Fruit fly (Drosophila melanogaster) whole organism, pupa: ENCODE data around the gene ALiX.

Experiments used
- CG10348 ChIP-seq: fragments of 200-800 bp; sonication (Bioruptor generic); IDR thresholded peaks from 2 replicates; pipeline ENCODE4 v1.3.6; 2022; ENCODE audit warnings: missing biosample characterization, missing genetic modification characterization
- CG12605 ChIP-seq: fragments of 200-800 bp; sonication (Bioruptor generic); IDR thresholded peaks from 2 replicates; pipeline ENCODE4 v1.3.6; 2022; ENCODE audit warnings: missing biosample characterization, missing genetic modification characterization
- CG13204 ChIP-seq: fragments of 200-800 bp; sonication (Bioruptor generic); optimal IDR thresholded peaks from 2 replicates; lab custom pipeline; 2018; ENCODE audit warnings: missing biosample characterization, mild to moderate bottlenecking, missing genetic modification characterization, moderate library complexity
- CG14655 ChIP-seq: fragments of 200-800 bp; sonication (Bioruptor generic); optimal IDR thresholded peaks from 3 replicates; lab custom pipeline; 2017; ENCODE audit warnings: mild to moderate bottlenecking, missing biosample characterization, missing genetic modification reagents, missing genetic modification characterization
- CG15710 ChIP-seq: fragments of 200-800 bp; sonication (Bioruptor generic); optimal IDR thresholded peaks from 2 replicates; lab custom pipeline; 2018; ENCODE audit warnings: missing biosample characterization, mild to moderate bottlenecking, missing genetic modification characterization, moderate library complexity
- CG17806 ChIP-seq: fragments of 200-800 bp; sonication (Bioruptor generic); optimal IDR thresholded peaks from 2 replicates; lab custom pipeline; 2018; ENCODE audit warnings: missing biosample characterization, mild to moderate bottlenecking, missing genetic modification characterization, moderate library complexity
- CG32121 ChIP-seq: fragments of 200-800 bp; sonication (Bioruptor generic); IDR thresholded peaks from 2 replicates; pipeline ENCODE4 v1.3.6; 2022; ENCODE audit warnings: missing biosample characterization, missing genetic modification characterization
- CG34367 ChIP-seq: fragments of 200-800 bp; sonication (Bioruptor generic); optimal IDR thresholded peaks from 2 replicates; lab custom pipeline; 2018; ENCODE audit warnings: missing biosample characterization, mild to moderate bottlenecking, missing genetic modification characterization
- CG4496 ChIP-seq: fragments of 200-800 bp; sonication (Bioruptor generic); IDR thresholded peaks from 3 replicates; pipeline ENCODE4 v1.3.6; 2022; ENCODE audit warnings: missing biosample characterization, missing genetic modification characterization
- CG8159 ChIP-seq: fragments of 200-800 bp; sonication (Bioruptor generic); optimal IDR thresholded peaks from 3 replicates; lab custom pipeline; 2018; ENCODE audit warnings: missing biosample characterization, mild to moderate bottlenecking, missing genetic modification characterization, moderate library complexity
- CG8301 ChIP-seq: fragments of 200-800 bp; sonication (Bioruptor generic); optimal IDR thresholded peaks from 2 replicates; lab custom pipeline; 2018; ENCODE audit warnings: missing biosample characterization, mild to moderate bottlenecking, missing genetic modification characterization
- CG9948 ChIP-seq: fragments of 200-800 bp; sonication (Bioruptor generic); optimal IDR thresholded peaks from 2 replicates; lab custom pipeline; 2018; ENCODE audit warnings: missing biosample characterization, mild to moderate bottlenecking, missing genetic modification characterization, moderate library complexity
- D1 ChIP-seq: fragments of 200-800 bp; sonication (Bioruptor generic); optimal IDR thresholded peaks from 2 replicates; lab custom pipeline; 2018; ENCODE audit warnings: missing biosample characterization, mild to moderate bottlenecking, missing genetic modification characterization, moderate library complexity
- EcR ChIP-seq: fragments of 200-800 bp; sonication (Bioruptor generic); optimal IDR thresholded peaks from 3 replicates; lab custom pipeline; 2019; ENCODE audit warnings: missing biosample characterization, missing genetic modification characterization, mild to moderate bottlenecking, moderate library complexity, missing genetic modification reagents
- Ets98B ChIP-seq: fragments of 200-800 bp; sonication (Bioruptor generic); IDR thresholded peaks from 2 replicates; pipeline ENCODE4 v1.3.6; 2022; ENCODE audit warnings: missing biosample characterization, missing genetic modification characterization
- Pif1A ChIP-seq: fragments of 200-800 bp; sonication (Bioruptor generic); optimal IDR thresholded peaks from 3 replicates; lab custom pipeline; 2016; ENCODE audit warnings: missing biosample characterization, missing genetic modification characterization
- Pif1B ChIP-seq: fragments of 200-800 bp; sonication (Bioruptor generic); optimal IDR thresholded peaks from 3 replicates; lab custom pipeline; 2016; ENCODE audit warnings: missing biosample characterization, missing genetic modification characterization
- Snoo ChIP-seq: fragments of 200-800 bp; sonication (Bioruptor generic); optimal IDR thresholded peaks from 3 replicates; lab custom pipeline; 2017; ENCODE audit warnings: missing biosample characterization, mild to moderate bottlenecking, missing genetic modification characterization, inconsistent platforms
- fd96Ca ChIP-seq: fragments of 200-800 bp; sonication (Bioruptor generic); IDR thresholded peaks from 3 replicates; pipeline ENCODE4 v1.3.6; 2022; ENCODE audit warnings: missing biosample characterization, missing genetic modification characterization
- gl ChIP-seq: fragments of 200-800 bp; sonication (Bioruptor generic); optimal IDR thresholded peaks from 2 replicates; lab custom pipeline; 2018; ENCODE audit warnings: missing biosample characterization, mild to moderate bottlenecking, missing genetic modification characterization
- rn ChIP-seq: fragments of 200-800 bp; sonication (Bioruptor generic); IDR thresholded peaks from 2 replicates; pipeline ENCODE4 v1.3.6; 2022; ENCODE audit warnings: missing biosample characterization, missing genetic modification characterization

ALiX gene

DNA sequence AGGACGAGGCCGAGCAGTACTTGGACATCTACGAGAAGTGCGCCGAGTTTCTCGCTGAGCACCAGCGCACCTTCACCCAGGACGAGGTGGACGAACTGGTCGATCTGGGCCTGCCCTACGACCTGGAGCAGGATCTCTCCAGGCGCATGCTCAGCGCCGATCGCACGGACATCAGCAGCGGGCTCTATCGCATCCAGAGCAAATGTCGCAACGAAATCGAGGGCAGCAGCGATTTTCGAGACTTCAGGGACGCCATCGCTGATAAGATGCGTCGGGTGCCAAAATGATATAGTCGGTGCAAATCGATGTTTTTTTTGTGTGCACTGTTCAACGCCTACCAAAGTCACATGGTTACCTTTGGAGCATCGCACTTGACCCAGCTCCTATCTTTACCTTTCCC is 20.2 kb downstream of the ALiX start:
- TF ChIP-seq gl, result no peak
- no peak for TF ChIP-seq CG34367
- TF ChIP-seq CG8159, result no peak
- no peak for TF ChIP-seq D1
- TF ChIP-seq CG14655, result no peak
- no peak for TF ChIP-seq CG4496 (GFP tag; lab: Robert Waterston, UW)
- no peak for TF ChIP-seq CG9948
- no peak for TF ChIP-seq CG12605 (GFP tag; lab: Robert Waterston, UW)
- no peak for TF ChIP-seq CG13204 (GFP tag; lab: Kevin White, UChicago)
- TF ChIP-seq CG8301 (tag; lab: Kevin White, UChicago), result no peak
- TF ChIP-seq CG10348 (GFP tag; lab: Robert Waterston, UW), result no peak
- no peak for TF ChIP-seq rn (GFP tag; lab: Robert Waterston, UW)
- TF ChIP-seq Ets98B (GFP tag; lab: Robert Waterston, UW), result no peak
- TF ChIP-seq CG15710 (tag; lab: Kevin White, UChicago), result no peak
- no peak for TF ChIP-seq EcR (GFP tag; lab: Kevin White, UChicago)
- TF ChIP-seq Pif1B (GFP tag; lab: Kevin White, UChicago), result no peak

DNA sequence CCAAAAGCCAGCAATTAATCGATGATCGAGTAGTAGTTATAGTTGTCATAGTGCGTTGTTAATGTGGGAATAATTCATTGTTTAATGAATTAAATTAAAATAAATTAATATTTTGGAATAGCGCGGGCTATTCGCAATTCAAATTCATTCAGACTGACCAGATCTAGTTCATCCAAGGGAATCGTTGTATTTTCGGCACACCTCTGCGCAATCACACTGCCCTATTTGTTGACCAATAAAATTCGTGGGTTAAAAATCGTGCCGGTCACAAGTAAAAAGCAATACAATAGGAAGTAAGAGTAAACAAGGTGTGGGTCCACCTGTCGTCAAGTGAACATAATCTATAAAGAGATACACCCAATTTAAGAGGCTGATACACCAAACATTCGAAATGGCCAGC is 20.9 kb downstream of the ALiX start, which contains the start of gene CG12883:
Gene CG12883 (plus strand): TSS at position 273 of the 400 bp plus-strand sequence.
- TF ChIP-seq fd96Ca (GFP tag; lab: Robert Waterston, UW) (no peak), CG17806 (tag; lab: Kevin White, UChicago) (no peak), CG32121 (GFP tag; lab: Robert Waterston, UW) (no peak), gl (no peak), CG13204 (GFP tag; lab: Kevin White, UChicago) (no peak), CG14655 (no peak), CG34367 (no peak), CG8159 (no peak), Snoo (tag; lab: Kevin White, UChicago) (no peak), Pif1B (GFP tag; lab: Kevin White, UChicago) (no peak), EcR (GFP tag; lab: Kevin White, UChicago) (no peak), Pif1A (no peak), CG12605 (GFP tag; lab: Robert Waterston, UW) (no peak)

DNA sequence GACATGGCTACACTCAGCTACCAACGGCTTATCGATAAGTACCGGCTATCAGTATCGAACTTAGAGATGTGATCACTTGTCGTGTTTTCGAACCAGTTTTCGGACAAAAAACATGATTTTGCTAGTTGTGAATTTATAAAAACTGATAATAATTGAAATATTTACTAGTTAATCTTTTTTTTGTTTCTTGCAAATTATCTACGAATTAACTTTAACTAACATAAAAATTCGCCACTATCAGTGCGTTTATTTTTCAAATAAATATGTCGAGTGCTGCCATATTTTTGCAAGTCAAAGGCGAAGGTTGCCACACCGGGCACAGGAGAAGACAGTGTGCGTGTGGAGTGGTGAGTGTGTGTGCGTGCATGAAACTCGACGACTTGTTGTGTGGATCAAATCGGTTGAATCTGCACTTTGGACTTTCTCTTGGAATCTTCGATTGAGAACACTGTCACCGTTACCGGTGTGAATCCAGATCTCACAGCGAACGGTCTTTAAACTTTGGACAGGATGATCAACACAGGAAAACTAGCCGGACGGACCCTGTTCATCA is 22.7 kb downstream of the ALiX start, which contains the start of gene Hsdl2:
Gene Hsdl2 (plus strand): TSS at position 349 of the 553 bp plus-strand sequence.
- TF ChIP-seq rn (GFP tag; lab: Robert Waterston, UW) (no peak), CG12605 (GFP tag; lab: Robert Waterston, UW) (peak; percentile 75), CG15710 (tag; lab: Kevin White, UChicago) (peak; percentile 52), CG34367 (peak; percentile 74), CG17806 (tag; lab: Kevin White, UChicago) (peak; percentile 71), Pif1B (GFP tag; lab: Kevin White, UChicago) (peak; percentile 81), CG10348 (GFP tag; lab: Robert Waterston, UW) (no peak), Pif1A (peak; percentile 84), gl (peak; percentile 98), CG9948 (no peak), Snoo (tag; lab: Kevin White, UChicago) (no peak), Ets98B (GFP tag; lab: Robert Waterston, UW) (peak; percentile 46), CG8301 (tag; lab: Kevin White, UChicago) (peak; percentile 83), CG13204 (GFP tag; lab: Kevin White, UChicago) (peak; percentile 91), CG32121 (GFP tag; lab: Robert Waterston, UW) (peak; percentile 50; the same call in 1 of the 2 replicates), CG8159 (peak; percentile 61), CG14655 (peak; percentile 87), EcR (GFP tag; lab: Kevin White, UChicago) (no peak), D1 (no peak), fd96Ca (GFP tag; lab: Robert Waterston, UW) (peak; percentile 27; the same call in 1 of the 3 replicates), CG4496 (GFP tag; lab: Robert Waterston, UW) (peak; percentile 32; the same call in 2 of the 3 replicates)

DNA sequence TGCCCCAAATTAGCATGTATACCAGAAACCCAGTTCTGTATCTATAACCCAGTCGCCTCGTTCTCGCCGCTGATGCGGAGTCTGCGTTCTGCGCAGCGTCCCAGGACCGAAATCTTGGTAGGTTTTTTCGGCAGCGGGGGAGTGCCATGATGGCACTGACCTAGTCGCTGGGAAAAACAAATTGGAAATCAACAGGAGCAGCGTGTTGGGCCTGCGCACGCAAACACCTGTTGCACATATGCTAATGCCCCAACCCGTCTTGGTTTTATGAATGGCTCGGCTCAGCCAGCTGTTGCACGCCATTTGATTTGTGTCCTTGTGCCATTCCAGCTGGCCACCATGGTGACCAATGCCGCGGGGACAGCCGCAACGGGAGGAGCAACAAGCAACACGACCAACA is 37.1 kb downstream of the ALiX start:
- TF ChIP-seq Snoo (tag; lab: Kevin White, UChicago), result no peak
- peak; percentile 93 for TF ChIP-seq CG12605 (GFP tag; lab: Robert Waterston, UW)
- no peak for TF ChIP-seq Ets98B (GFP tag; lab: Robert Waterston, UW)

DNA sequence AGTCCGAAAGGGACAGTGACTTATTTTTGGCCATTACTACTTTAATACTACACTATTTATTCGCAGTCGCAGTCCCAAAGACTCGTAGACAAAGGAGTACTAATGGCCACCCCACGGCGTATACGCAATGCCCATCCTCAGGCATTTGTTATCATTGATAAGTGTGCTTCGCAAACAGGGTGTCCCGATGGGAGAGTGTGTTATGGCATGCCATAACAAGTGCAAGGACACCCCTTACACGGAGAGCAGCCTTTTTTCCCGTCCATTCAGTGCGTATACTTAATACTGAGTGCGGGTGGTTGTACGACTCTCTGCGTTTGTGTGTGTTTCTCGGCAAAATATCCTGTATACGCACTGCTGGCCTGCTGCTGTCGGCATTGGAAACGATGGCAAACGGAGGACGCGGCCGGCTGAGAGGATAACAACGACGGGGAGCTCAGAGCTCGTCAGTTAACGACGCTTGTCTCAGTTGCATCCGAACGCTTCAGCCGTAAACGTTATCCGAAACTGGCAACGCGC is 37.9 kb downstream of the ALiX start, which contains the start of gene unc80:
Gene unc80 (plus strand): TSS at position 469 of the 519 bp plus-strand sequence.
- TF ChIP-seq Snoo (tag; lab: Kevin White, UChicago), result no peak
- no peak for TF ChIP-seq CG8159
- no peak for TF ChIP-seq rn (GFP tag; lab: Robert Waterston, UW)
- TF ChIP-seq CG10348 (GFP tag; lab: Robert Waterston, UW), result no peak
- TF ChIP-seq CG9948, result no peak
- TF ChIP-seq Ets98B (GFP tag; lab: Robert Waterston, UW), result no peak
- no peak for TF ChIP-seq CG8301 (tag; lab: Kevin White, UChicago)
- TF ChIP-seq Pif1A, result no peak
- TF ChIP-seq gl, result no peak
- no peak for TF ChIP-seq CG14655
- TF ChIP-seq CG15710 (tag; lab: Kevin White, UChicago), result no peak
- no peak for TF ChIP-seq Pif1B (GFP tag; lab: Kevin White, UChicago)
- no peak for TF ChIP-seq CG34367
- TF ChIP-seq CG4496 (GFP tag; lab: Robert Waterston, UW), result no peak
- TF ChIP-seq CG13204 (GFP tag; lab: Kevin White, UChicago), result no peak
- TF ChIP-seq CG17806 (tag; lab: Kevin White, UChicago), result no peak
- TF ChIP-seq fd96Ca (GFP tag; lab: Robert Waterston, UW), result no peak
- no peak for TF ChIP-seq D1

DNA sequence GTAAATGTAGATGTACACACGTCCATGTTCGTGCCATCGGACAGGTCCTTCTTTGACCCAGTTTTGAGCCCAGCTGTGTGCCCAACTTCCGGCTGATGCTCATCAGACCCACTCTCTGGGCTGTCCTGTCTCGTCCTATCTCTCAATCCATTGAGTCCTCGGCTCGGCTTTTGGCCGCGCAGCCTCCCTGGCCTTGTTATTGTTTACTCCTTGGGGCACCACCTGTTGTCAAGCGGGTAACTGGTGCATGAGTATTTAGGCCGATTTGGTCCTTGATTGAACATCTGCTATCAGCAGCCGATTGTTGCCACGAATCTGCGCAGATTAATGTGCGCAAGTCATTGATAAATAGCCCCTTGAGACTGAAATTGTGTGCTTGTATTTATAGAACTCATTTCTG is 38.5 kb downstream of the ALiX start:
- TF ChIP-seq CG4496 (GFP tag; lab: Robert Waterston, UW) (no peak), D1 (no peak), EcR (GFP tag; lab: Kevin White, UChicago) (no peak), CG12605 (GFP tag; lab: Robert Waterston, UW) (peak; percentile 87), CG15710 (tag; lab: Kevin White, UChicago) (no peak), CG10348 (GFP tag; lab: Robert Waterston, UW) (no peak), fd96Ca (GFP tag; lab: Robert Waterston, UW) (no peak)
